Fruit fly (Drosophila melanogaster) Kc167 (cell line): ENCODE data around the gene CG31464.

Experiments
- Myc ChIP-seq: fragments of >200 bp; optimal IDR thresholded peaks from 2 replicates; lab custom pipeline; 2017; ENCODE audit warnings: missing external identifiers
- Sin3A ChIP-seq: fragments of >200 bp; optimal IDR thresholded peaks from 2 replicates; lab custom pipeline; 2018; ENCODE audit warnings: missing external identifiers
- h ChIP-seq: fragments of >200 bp; optimal IDR thresholded peaks from 3 replicates; lab custom pipeline; 2018; ENCODE audit warnings: missing external identifiers
- insv ChIP-seq: fragments of >200 bp; optimal IDR thresholded peaks from 3 replicates; lab custom pipeline; 2018; ENCODE audit warnings: missing external identifiers
- psq ChIP-seq: fragments of >200 bp; optimal IDR thresholded peaks from 2 replicates; lab custom pipeline; 2017; ENCODE audit warnings: missing external identifiers
- ttk ChIP-seq: sonication (Bioruptor generic); optimal IDR thresholded peaks from 2 replicates; lab custom pipeline; 2017; ENCODE audit warnings: missing external identifiers

Gene CG31464

DNA sequence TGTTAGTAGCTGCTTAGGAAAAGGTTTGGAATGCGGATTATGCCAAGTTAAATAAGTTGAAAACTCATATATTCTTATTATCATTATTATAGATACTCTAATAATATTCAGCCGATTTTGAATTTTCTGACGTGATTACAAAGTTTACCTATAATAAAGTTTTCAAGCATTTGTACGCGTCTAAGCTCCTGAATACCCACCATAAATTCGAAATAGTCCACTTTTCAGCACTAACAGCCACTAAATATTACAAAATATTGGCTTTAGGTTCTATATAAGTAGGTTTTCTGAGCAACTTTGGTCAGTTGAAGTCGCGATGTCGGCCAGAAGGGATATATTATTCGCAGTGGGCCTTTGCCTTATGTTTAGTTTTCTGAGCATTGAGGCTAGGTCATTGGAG, 33.0 kb downstream of the CG31464 start, which contains the start of gene CG7443:
Gene CG7443, plus strand, starts transcription at position 301 of the 400 bp plus-strand sequence.
- TF ChIP-seq psq (lab: Kevin White, UChicago) (no peak), h (no peak), ttk (no peak), insv (lab: Kevin White, UChicago) (no peak), Sin3A (lab: Kevin White, UChicago) (no peak), Myc (lab: Kevin White, UChicago) (no peak)

- TF ChIP-seq Myc (lab: Kevin White, UChicago) = no peak
Observed at dm6 chr3R:8326884-8327283, 35.8 kb downstream of the CG31464 start.

DNA sequence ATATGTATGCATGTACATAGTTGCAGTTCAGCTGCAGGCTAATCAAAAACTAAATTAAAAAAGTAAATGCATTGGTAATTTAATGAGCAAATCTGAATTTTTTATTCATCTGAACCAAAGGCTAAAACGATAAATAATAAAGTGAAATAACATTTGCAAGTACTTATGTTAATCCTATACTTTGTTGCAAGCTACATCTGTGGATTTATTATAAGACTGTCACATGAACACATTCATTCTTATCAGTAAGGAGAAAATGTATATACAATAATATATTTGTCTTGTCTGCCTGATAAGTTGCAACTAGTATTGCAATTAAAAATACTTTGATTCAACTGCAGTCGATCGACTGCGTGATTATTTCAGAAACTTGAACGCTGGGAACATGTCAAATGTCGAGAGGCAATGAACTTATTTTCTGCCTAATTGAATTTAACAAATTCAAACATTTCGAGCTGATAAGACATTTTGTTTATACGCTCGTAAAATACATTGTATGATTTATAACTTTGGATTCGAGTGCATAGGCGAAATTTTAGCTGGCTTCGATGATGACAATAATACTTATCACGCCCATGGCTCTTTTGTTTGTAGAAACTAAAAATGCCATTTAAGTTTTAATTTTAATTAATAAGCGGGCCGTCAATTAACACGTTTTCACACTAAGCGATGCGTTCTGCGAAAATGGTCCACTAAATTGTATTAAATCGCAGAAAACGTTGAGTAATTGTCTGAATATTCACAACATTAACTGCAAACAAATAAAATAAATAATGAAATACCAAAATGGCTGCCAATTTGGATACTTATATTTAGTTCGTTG, 37.1 kb downstream of the CG31464 start:
- TF ChIP-seq insv (lab: Kevin White, UChicago) = no peak
- TF ChIP-seq h = no peak
- no peak for TF ChIP-seq ttk
- no peak for TF ChIP-seq psq (lab: Kevin White, UChicago)
- no peak for TF ChIP-seq Sin3A (lab: Kevin White, UChicago)

- TF ChIP-seq insv (lab: Kevin White, UChicago) (no peak), ttk (no peak), Myc (lab: Kevin White, UChicago) (no peak), h (no peak), Sin3A (lab: Kevin White, UChicago) (no peak), psq (lab: Kevin White, UChicago) (no peak)
Observed at dm6 chr3R:8329628-8330027, 38.6 kb downstream of the CG31464 start.

- TF ChIP-seq Myc (lab: Kevin White, UChicago) (no peak), h (no peak), psq (lab: Kevin White, UChicago) (no peak), insv (lab: Kevin White, UChicago) (no peak), ttk (no peak), Sin3A (lab: Kevin White, UChicago) (no peak)
Observed at dm6 chr3R:8333768-8334470, 42.9 kb downstream of the CG31464 start, which contains the start of gene Poxm. Gene Poxm (minus strand): TSS chr3R:8333792.

- TF ChIP-seq insv (lab: Kevin White, UChicago) (no peak), Myc (lab: Kevin White, UChicago) (no peak), h (no peak), ttk (no peak), Sin3A (lab: Kevin White, UChicago) (no peak), psq (lab: Kevin White, UChicago) (no peak)
Observed at dm6 chr3R:8334471-8334783, 43.4 kb downstream of the CG31464 start.

- TF ChIP-seq Sin3A (lab: Kevin White, UChicago) (no peak), h (no peak), ttk (no peak), Myc (lab: Kevin White, UChicago) (no peak), insv (lab: Kevin White, UChicago) (no peak), psq (lab: Kevin White, UChicago) (no peak)
Observed at dm6 chr3R:8334982-8335381, 43.9 kb downstream of the CG31464 start.

DNA sequence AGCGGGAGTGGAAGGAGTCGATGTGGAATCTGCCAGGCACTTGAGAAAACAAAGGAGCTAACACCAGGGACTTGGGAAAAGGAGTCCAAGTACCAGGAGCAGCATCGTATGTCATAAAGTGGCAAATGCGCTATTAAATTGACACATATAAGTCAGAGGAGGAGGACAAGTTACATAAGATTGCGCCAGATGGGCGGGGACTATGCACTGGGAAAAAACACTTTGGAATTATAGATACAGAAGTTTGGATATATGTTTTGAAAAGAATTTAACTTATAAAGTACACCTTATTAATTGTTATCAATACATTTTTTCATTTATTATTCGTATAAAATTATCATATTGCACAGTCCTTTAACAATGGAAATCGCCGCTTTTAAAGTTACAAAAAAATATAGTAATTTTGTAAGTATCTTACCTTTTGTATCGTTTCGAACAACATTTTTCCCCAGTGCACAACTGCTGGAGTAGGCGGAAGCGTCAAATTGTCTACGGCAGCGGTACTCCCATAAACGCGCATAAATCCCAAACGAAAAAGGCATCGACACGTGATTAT, 45.0 kb downstream of the CG31464 start:
- TF ChIP-seq h (no peak), Myc (lab: Kevin White, UChicago) (no peak), psq (lab: Kevin White, UChicago) (no peak), Sin3A (lab: Kevin White, UChicago) (no peak), ttk (no peak), insv (lab: Kevin White, UChicago) (no peak)

DNA sequence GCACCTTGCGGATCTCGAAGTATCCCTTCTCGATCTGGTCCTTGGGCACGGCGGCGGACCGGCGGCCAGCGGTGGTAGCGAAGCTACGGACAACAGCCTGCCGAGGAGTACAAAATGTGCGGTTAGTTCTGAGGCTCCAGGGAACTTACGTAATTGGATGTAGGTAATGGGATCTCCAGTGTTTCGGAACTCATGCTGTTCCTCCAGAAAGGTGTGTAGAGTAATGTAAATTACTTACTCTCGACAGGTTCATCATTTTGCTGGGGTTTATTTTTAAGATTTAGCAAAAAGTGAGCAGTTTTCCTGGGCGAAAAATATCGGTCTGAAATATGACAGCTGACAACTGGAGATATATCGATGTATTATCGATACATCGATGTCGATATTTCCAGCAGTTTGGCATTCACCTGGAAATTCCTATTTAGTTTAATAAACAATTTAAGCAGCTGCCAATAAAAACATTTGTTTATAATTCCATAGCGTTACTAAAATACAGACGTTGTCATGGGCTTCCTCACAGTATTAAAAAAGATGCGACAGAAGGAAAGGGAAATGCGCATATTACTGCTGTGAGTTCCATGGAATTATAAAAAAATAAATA, 49.7 kb downstream of the CG31464 start, which contains the start of the genes COX7A and Arl2:
Gene COX7A, minus strand, starts transcription at position 369 of the 601 bp plus-strand sequence.
Gene Arl2, plus strand, starts transcription at position 426 of the 601 bp plus-strand sequence.
- no peak for TF ChIP-seq insv (lab: Kevin White, UChicago)
- TF ChIP-seq Myc (lab: Kevin White, UChicago) = no peak
- no peak for TF ChIP-seq Sin3A (lab: Kevin White, UChicago)
- no peak for TF ChIP-seq psq (lab: Kevin White, UChicago)
- no peak for TF ChIP-seq h
- TF ChIP-seq ttk = no peak
